Fruit fly (Drosophila melanogaster) whole organism, adult: ENCODE data around the gene Ork1.

ENCODE experiments used
- CG11617 ChIP-seq: fragments of 200-800 bp; sonication (Bioruptor generic); optimal IDR thresholded peaks from 2 replicates; lab custom pipeline; 2017; ENCODE audit warnings: mild to moderate bottlenecking, missing biosample characterization, missing genetic modification reagents, missing genetic modification characterization
- CG12768 ChIP-seq: fragments of 200-800 bp; sonication (Bioruptor generic); optimal IDR thresholded peaks from 2 replicates; lab custom pipeline; 2017; ENCODE audit warnings: missing biosample characterization, missing genetic modification characterization, mild to moderate bottlenecking, moderate library complexity, missing genetic modification reagents
- CG14711 ChIP-seq: fragments of 200-800 bp; sonication (Bioruptor generic); optimal IDR thresholded peaks from 2 replicates; lab custom pipeline; 2018; ENCODE audit warnings: missing biosample characterization, mild to moderate bottlenecking, missing genetic modification characterization, moderate library complexity
- CG1620 ChIP-seq: fragments of 200-800 bp; sonication (Bioruptor generic); optimal IDR thresholded peaks from 2 replicates; lab custom pipeline; 2016; ENCODE audit warnings: missing biosample characterization, missing genetic modification characterization
- CG33017 ChIP-seq: fragments of 200-800 bp; sonication (Bioruptor generic); optimal IDR thresholded peaks from 2 replicates; lab custom pipeline; 2018; ENCODE audit warnings: missing biosample characterization, mild to moderate bottlenecking, missing genetic modification characterization, moderate library complexity
- CG5204 ChIP-seq: fragments of 200-800 bp; sonication (Bioruptor generic); optimal IDR thresholded peaks from 2 replicates; lab custom pipeline; 2016; ENCODE audit warnings: missing biosample characterization, missing genetic modification characterization
- CG7045 ChIP-seq: fragments of 200-800 bp; sonication (Bioruptor generic); optimal IDR thresholded peaks from 2 replicates; lab custom pipeline; 2017; ENCODE audit warnings: missing biosample characterization, mild to moderate bottlenecking, missing genetic modification characterization
- CG7101 ChIP-seq: fragments of 200-800 bp; sonication (Bioruptor generic); optimal IDR thresholded peaks from 2 replicates; lab custom pipeline; 2018; ENCODE audit warnings: missing biosample characterization, mild to moderate bottlenecking, missing genetic modification characterization, moderate library complexity
- Clk ChIP-seq: fragments of 200-800 bp; sonication (Bioruptor generic); optimal IDR thresholded peaks from 2 replicates; lab custom pipeline; 2017; ENCODE audit warnings: missing biosample characterization, missing genetic modification characterization
- Crg-1 ChIP-seq: fragments of 200-800 bp; sonication (Bioruptor generic); optimal IDR thresholded peaks from 2 replicates; lab custom pipeline; 2016; ENCODE audit warnings: missing biosample characterization, missing genetic modification characterization
- Hr96 ChIP-seq: fragments of 200-800 bp; sonication (Bioruptor generic); optimal IDR thresholded peaks from 2 replicates; lab custom pipeline; 2016; ENCODE audit warnings: missing biosample characterization, missing genetic modification characterization
- Mnt ChIP-seq: fragments of 200-800 bp; sonication (Bioruptor generic); optimal IDR thresholded peaks from 2 replicates; lab custom pipeline; 2016; ENCODE audit warnings: missing biosample characterization, mild to moderate bottlenecking, missing genetic modification characterization
- bab1 ChIP-seq: fragments of 200-800 bp; sonication (Bioruptor generic); optimal IDR thresholded peaks from 3 replicates; lab custom pipeline; 2019; ENCODE audit warnings: missing biosample characterization, mild to moderate bottlenecking, missing genetic modification characterization, moderate library complexity
- cic ChIP-seq: fragments of 200-800 bp; sonication (Bioruptor generic); optimal IDR thresholded peaks from 2 replicates; lab custom pipeline; 2017; ENCODE audit warnings: missing biosample characterization, mild to moderate bottlenecking, missing genetic modification characterization, moderate library complexity
- cnc ChIP-seq, 2 experiments: fragments of >200 bp; optimal IDR thresholded peaks; 2 replicates each; lab custom pipeline; 2017
- kay ChIP-seq: fragments of 200-800 bp; sonication (Bioruptor generic); peaks from one replicate; lab custom pipeline; 2016; ENCODE audit warnings: missing biosample characterization, missing genetic modification characterization, borderline replicate concordance
- ovo ChIP-seq: fragments of 200-800 bp; sonication (Bioruptor generic); optimal IDR thresholded peaks from 2 replicates; lab custom pipeline; 2016; ENCODE audit warnings: missing biosample characterization, missing genetic modification characterization
- pad ChIP-seq: fragments of 200-800 bp; sonication (Bioruptor generic); optimal IDR thresholded peaks from 3 replicates; lab custom pipeline; 2017; ENCODE audit warnings: missing biosample characterization, missing genetic modification characterization, mild to moderate bottlenecking, moderate library complexity, missing genetic modification reagents
- tj ChIP-seq: fragments of 200-800 bp; sonication (Bioruptor generic); optimal IDR thresholded peaks from 3 replicates; lab custom pipeline; 2017; ENCODE audit warnings: missing biosample characterization, mild to moderate bottlenecking, missing genetic modification characterization, moderate library complexity
- toe ChIP-seq: fragments of 200-800 bp; sonication (Bioruptor generic); optimal IDR thresholded peaks from 2 replicates; lab custom pipeline; 2016; ENCODE audit warnings: missing biosample characterization, missing genetic modification characterization

Gene Ork1

dm6 chrX:10838962-10839361 is 52.1 kb downstream of the Ork1 start, which contains the start of gene CG15210:
Gene CG15210, plus strand, starts transcription at chrX:10839230.
- TF ChIP-seq CG11617 (GFP tag; lab: Kevin White, UChicago) (no peak), tj (no peak), ovo (no peak), cic (GFP tag; lab: Kevin White, UChicago) (no peak), CG7045 (GFP tag; lab: Kevin White, UChicago) (no peak), CG12768 (GFP tag; lab: Kevin White, UChicago) (no peak), bab1 (GFP tag; lab: Kevin White, UChicago) (peak; percentile 20)

DNA sequence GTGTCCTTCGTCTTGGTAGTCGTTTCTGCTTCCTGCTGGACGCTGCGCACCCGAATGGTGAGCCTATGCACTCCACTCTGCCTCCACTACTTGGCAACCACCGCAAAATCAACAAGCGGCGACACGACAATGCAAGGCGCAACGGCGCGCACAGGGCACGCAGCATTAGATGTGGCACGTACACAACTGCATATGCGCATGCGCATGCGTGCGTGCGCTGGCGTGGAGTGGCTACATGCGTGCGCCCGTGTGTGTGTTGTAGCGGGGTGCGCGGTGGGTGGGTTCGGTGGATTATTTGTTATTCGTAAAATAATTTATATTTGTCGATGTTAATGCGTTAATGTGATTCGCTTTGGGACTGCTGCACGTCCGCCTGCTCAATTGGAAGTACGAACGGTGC is 55.4 kb downstream of the Ork1 start:
- TF ChIP-seq Crg-1 (GFP tag; lab: Kevin White, UChicago) (no peak), toe (no peak), pad (no peak), ovo (no peak), kay (GFP tag; lab: Kevin White, UChicago) (no peak), tj (no peak), CG33017 (tag; lab: Kevin White, UChicago) (no peak), CG14711 (tag; lab: Kevin White, UChicago) (no peak), Hr96 (GFP tag; lab: Kevin White, UChicago) (no peak), CG11617 (GFP tag; lab: Kevin White, UChicago) (no peak), Clk (GFP tag; lab: Kevin White, UChicago) (no peak), bab1 (GFP tag; lab: Kevin White, UChicago) (no peak), CG7101 (tag; lab: Kevin White, UChicago) (no peak), CG5204 (GFP tag; lab: Kevin White, UChicago) (no peak), CG7045 (GFP tag; lab: Kevin White, UChicago) (no peak), Mnt (GFP tag; lab: Kevin White, UChicago) (no peak), CG1620 (GFP tag; lab: Kevin White, UChicago) (no peak), cic (GFP tag; lab: Kevin White, UChicago) (no peak)

- TF ChIP-seq CG7101 (tag; lab: Kevin White, UChicago) (peak; percentile 67), kay (GFP tag; lab: Kevin White, UChicago) (no peak), Crg-1 (GFP tag; lab: Kevin White, UChicago) (peak; percentile 58), cnc (optimal IDR thresholded peaks at IDR 0.05; lab: Kevin White, UChicago) (no peak), CG1620 (GFP tag; lab: Kevin White, UChicago) (peak; percentile 86), CG33017 (tag; lab: Kevin White, UChicago) (no peak), CG11617 (GFP tag; lab: Kevin White, UChicago) (peak; percentile 20), CG5204 (GFP tag; lab: Kevin White, UChicago) (peak; percentile 29), pad (peak; percentile 57), tj (peak; percentile 77), ovo (peak; percentile 77), cic (GFP tag; lab: Kevin White, UChicago) (no peak), bab1 (GFP tag; lab: Kevin White, UChicago) (peak; percentile 78), CG7045 (GFP tag; lab: Kevin White, UChicago) (no peak), CG14711 (tag; lab: Kevin White, UChicago) (peak; percentile 37), toe (peak; percentile 37), Mnt (GFP tag; lab: Kevin White, UChicago) (peak; percentile 62), Clk (GFP tag; lab: Kevin White, UChicago) (no peak), Hr96 (GFP tag; lab: Kevin White, UChicago) (peak; percentile 69), CG12768 (GFP tag; lab: Kevin White, UChicago) (no peak)
Measured at dm6 chrX:10832369-10832768, 58.7 kb downstream of the Ork1 start.
